Worm (Caenorhabditis elegans) whole organism, L4 larva: Measurements from ENCODE around the gene K02E10.6.

ENCODE experiments used
- D1046.2 ChIP-seq: fragments of 200-800 bp; sonication (Bioruptor generic); IDR thresholded peaks from 2 replicates; pipeline ENCODE4 v1.3.6; 2022; ENCODE audit warnings: missing genetic modification characterization, missing compliant biosample characterization
- F10B5.3 ChIP-seq: sonication (generic microtip); optimal IDR thresholded peaks from 2 replicates; lab custom pipeline; 2016; ENCODE audit warnings: mild to moderate bottlenecking, missing genetic modification characterization, missing compliant biosample characterization
- F37D6.2 ChIP-seq: sonication (generic microtip); optimal IDR thresholded peaks from 2 replicates; lab custom pipeline; 2016; ENCODE audit warnings: mild to moderate bottlenecking, missing genetic modification characterization, missing compliant biosample characterization
- F44E2.7 ChIP-seq: fragments of 200-800 bp; sonication (Bioruptor generic); IDR thresholded peaks from 2 replicates; pipeline ENCODE4 v2.1.2; 2022; ENCODE audit warnings: missing genetic modification characterization, missing compliant biosample characterization
- R02D3.7 ChIP-seq: fragments of 150-350 bp; sonication (generic microtip); optimal IDR thresholded peaks from 3 replicates; lab custom pipeline; 2014; ENCODE audit warnings: missing biosample characterization, missing genetic modification characterization
- T26A8.4 ChIP-seq: fragments of 200-800 bp; sonication (Bioruptor generic); IDR thresholded peaks from 2 replicates; pipeline ENCODE4 v1.3.6; 2022; ENCODE audit warnings: missing genetic modification characterization, missing compliant biosample characterization
- ZK546.5 ChIP-seq, 2 experiments: sonication (generic microtip); optimal IDR thresholded peaks; 2 replicates each; lab custom pipeline; 2017; ENCODE audit warnings: missing biosample characterization in 2 of 2, missing genetic modification characterization in 2 of 2
- aha-1 ChIP-seq: fragments of 150-350 bp; peaks from one replicate; lab custom pipeline; 2014; ENCODE audit warnings: missing biosample characterization, missing genetic modification characterization
- ama-1 ChIP-seq: fragments of 150-350 bp; optimal IDR thresholded peaks from 2 replicates; lab custom pipeline; 2014; ENCODE audit warnings: inconsistent platforms, mixed read lengths
- attf-4 ChIP-seq: sonication (generic microtip); optimal IDR thresholded peaks from 3 replicates; lab custom pipeline; 2017; ENCODE audit warnings: missing biosample characterization, missing genetic modification characterization
- ceh-32 ChIP-seq: sonication (generic microtip); optimal IDR thresholded peaks from 2 replicates; lab custom pipeline; 2016; ENCODE audit warnings: mild to moderate bottlenecking, missing genetic modification characterization, missing compliant biosample characterization; ENCODE audit not compliant: poor library complexity
- ceh-44 ChIP-seq: fragments of 200-800 bp; sonication (Bioruptor generic); IDR thresholded peaks from 2 replicates; pipeline ENCODE4 v1.3.6; 2022; ENCODE audit warnings: missing genetic modification reagents, missing genetic modification characterization, missing compliant biosample characterization
- ceh-82 ChIP-seq: sonication (generic microtip); optimal IDR thresholded peaks from 2 replicates; lab custom pipeline; 2017; ENCODE audit warnings: missing biosample characterization, missing genetic modification characterization
- ces-1 ChIP-seq: fragments of 150-350 bp; sonication (generic microtip); optimal IDR thresholded peaks from 4 replicates; lab custom pipeline; 2014; ENCODE audit warnings: missing biosample characterization, missing genetic modification reagents, missing genetic modification characterization
- ctbp-1 ChIP-seq: fragments of 200-800 bp; sonication (Bioruptor generic); IDR thresholded peaks from 2 replicates; pipeline ENCODE4 v1.3.6; 2022; ENCODE audit warnings: missing genetic modification reagents, missing genetic modification characterization, missing compliant biosample characterization
- dmd-6 ChIP-seq: fragments of 200-800 bp; sonication (Bioruptor generic); IDR thresholded peaks from 2 replicates; pipeline ENCODE4 v1.3.6; 2022; ENCODE audit warnings: missing genetic modification reagents, missing genetic modification characterization, missing compliant biosample characterization
- dmd-8 ChIP-seq: fragments of 200-800 bp; sonication (Bioruptor generic); IDR thresholded peaks from 2 replicates; pipeline ENCODE4 v1.3.6; 2022; ENCODE audit warnings: missing genetic modification characterization, missing compliant biosample characterization
- duxl-1 ChIP-seq: sonication (generic microtip); optimal IDR thresholded peaks from 2 replicates; lab custom pipeline; 2016; ENCODE audit warnings: mild to moderate bottlenecking, missing genetic modification characterization, moderate library complexity, missing compliant biosample characterization; ENCODE audit not compliant: poor library complexity
- dve-1 ChIP-seq: sonication (generic microtip); optimal IDR thresholded peaks from 2 replicates; lab custom pipeline; 2017; ENCODE audit warnings: antibody characterized with exemption, mild to moderate bottlenecking, missing genetic modification characterization, missing compliant biosample characterization; ENCODE audit not compliant: insufficient read depth
- egl-27 ChIP-seq: sonication (generic microtip); optimal IDR thresholded peaks from 3 replicates; lab custom pipeline; 2017; ENCODE audit warnings: missing biosample characterization, missing genetic modification reagents, missing genetic modification characterization
- egl-43 ChIP-seq: fragments of 200-800 bp; sonication (Bioruptor generic); IDR thresholded peaks from 2 replicates; pipeline ENCODE4 v1.3.6; 2022; ENCODE audit warnings: missing genetic modification reagents, missing genetic modification characterization, missing compliant biosample characterization
- hlh-11 ChIP-seq: fragments of 200-800 bp; sonication (Bioruptor generic); optimal IDR thresholded peaks from 2 replicates; lab custom pipeline; 2018; ENCODE audit warnings: mild to moderate bottlenecking, missing genetic modification characterization, missing compliant biosample characterization
- hlh-30 ChIP-seq: sonication (generic microtip); optimal IDR thresholded peaks from 2 replicates; lab custom pipeline; 2017; ENCODE audit warnings: antibody characterized with exemption, mild to moderate bottlenecking, missing genetic modification characterization, missing compliant biosample characterization; ENCODE audit not compliant: insufficient read depth
- hmg-1.1 ChIP-seq: fragments of 200-800 bp; sonication (Bioruptor generic); IDR thresholded peaks from 2 replicates; pipeline ENCODE4 v1.3.6; 2022; ENCODE audit warnings: missing genetic modification reagents, missing genetic modification characterization, missing compliant biosample characterization
- jun-1 ChIP-seq: fragments of 150-350 bp; optimal IDR thresholded peaks from 2 replicates; lab custom pipeline; 2014; ENCODE audit warnings: missing biosample characterization, missing genetic modification reagents, missing genetic modification characterization
- lim-7 ChIP-seq: fragments of 200-800 bp; sonication (Bioruptor generic); IDR thresholded peaks from 2 replicates; pipeline ENCODE4 v1.3.6; 2022; ENCODE audit warnings: missing genetic modification characterization, missing compliant biosample characterization
- lin-13 ChIP-seq: fragments of 150-350 bp; optimal IDR thresholded peaks from 2 replicates; lab custom pipeline; 2014; ENCODE audit warnings: missing biosample characterization, missing genetic modification reagents, missing genetic modification characterization
- lin-15B ChIP-seq: fragments of 150-350 bp; sonication (generic microtip); optimal IDR thresholded peaks from 3 replicates; lab custom pipeline; 2014; ENCODE audit warnings: missing biosample characterization, missing genetic modification characterization
- lin-29 ChIP-seq: fragments of 200-800 bp; sonication (Bioruptor generic); IDR thresholded peaks from 2 replicates; pipeline ENCODE4 v1.3.6; 2022; ENCODE audit warnings: missing genetic modification reagents, missing genetic modification characterization, missing compliant biosample characterization
- lin-38 ChIP-seq: fragments of 200-800 bp; sonication (Bioruptor generic); IDR thresholded peaks from 2 replicates; pipeline ENCODE4 v1.3.6; 2022; ENCODE audit warnings: missing genetic modification reagents, missing genetic modification characterization, missing compliant biosample characterization
- lin-39 ChIP-seq: fragments of 150-350 bp; optimal IDR thresholded peaks from 2 replicates; lab custom pipeline; 2014; ENCODE audit warnings: missing biosample characterization, missing genetic modification reagents, missing genetic modification characterization
- lsy-2 ChIP-seq, 2 experiments: fragments of 150-350 bp in 1 of 2; sonication (generic microtip) in 1 of 2; optimal IDR thresholded peaks; 2 replicates each; lab custom pipeline; 2014 to 2017; ENCODE audit warnings: missing biosample characterization in 2 of 2, missing genetic modification characterization in 2 of 2
- nhr-10 ChIP-seq: fragments of 150-350 bp; optimal IDR thresholded peaks from 2 replicates; lab custom pipeline; 2014; ENCODE audit warnings: missing biosample characterization, missing genetic modification characterization
- nhr-102 ChIP-seq: sonication (generic microtip); optimal IDR thresholded peaks from 2 replicates; lab custom pipeline; 2016; ENCODE audit warnings: mild to moderate bottlenecking, missing genetic modification characterization, moderate library complexity, missing compliant biosample characterization
- nhr-111 ChIP-seq: fragments of 200-800 bp; sonication (Bioruptor generic); optimal IDR thresholded peaks from 2 replicates; lab custom pipeline; 2018; ENCODE audit warnings: mild to moderate bottlenecking, missing genetic modification characterization, missing compliant biosample characterization
- nhr-25 ChIP-seq: sonication (generic microtip); optimal IDR thresholded peaks from 2 replicates; lab custom pipeline; 2017; ENCODE audit warnings: missing genetic modification characterization, mild to moderate bottlenecking, missing compliant biosample characterization, antibody characterized with exemption, moderate library complexity, borderline replicate concordance; ENCODE audit not compliant: insufficient read depth
- nhr-28 ChIP-seq: fragments of 150-350 bp; optimal IDR thresholded peaks from 2 replicates; lab custom pipeline; 2014; ENCODE audit warnings: missing biosample characterization, missing genetic modification characterization
- nhr-48 ChIP-seq: sonication (generic microtip); optimal IDR thresholded peaks from 2 replicates; lab custom pipeline; 2016; ENCODE audit warnings: mild to moderate bottlenecking, missing genetic modification characterization, missing compliant biosample characterization
- nhr-6 ChIP-seq: fragments of 150-350 bp; optimal IDR thresholded peaks from 2 replicates; lab custom pipeline; 2014; ENCODE audit warnings: missing biosample characterization, missing genetic modification characterization
- nhr-76 ChIP-seq: fragments of 150-350 bp; optimal IDR thresholded peaks from 2 replicates; lab custom pipeline; 2014; ENCODE audit warnings: missing biosample characterization, missing genetic modification characterization
- set-16 ChIP-seq: fragments of 200-800 bp; sonication (Bioruptor generic); IDR thresholded peaks from 2 replicates; pipeline ENCODE4 v1.3.6; 2022; ENCODE audit warnings: missing genetic modification reagents, missing genetic modification characterization, missing compliant biosample characterization
- spr-1 ChIP-seq: sonication (generic microtip); optimal IDR thresholded peaks from 2 replicates; lab custom pipeline; 2016; ENCODE audit warnings: mild to moderate bottlenecking, missing genetic modification characterization, missing compliant biosample characterization
- tag-97 ChIP-seq: fragments of 200-800 bp; sonication (Bioruptor generic); IDR thresholded peaks from 2 replicates; pipeline ENCODE4 v1.3.6; 2022; ENCODE audit warnings: missing genetic modification characterization, missing compliant biosample characterization
- tra-1 ChIP-seq: fragments of 200-800 bp; sonication (Bioruptor generic); IDR thresholded peaks from 2 replicates; pipeline ENCODE4 v1.3.6; 2022; ENCODE audit warnings: missing genetic modification reagents, missing genetic modification characterization, missing compliant biosample characterization
- unc-62 ChIP-seq, 3 experiments: fragments of 150-350 bp in 1 of 3; sonication (generic microtip); optimal IDR thresholded peaks in 2 of 3; peaks in 1 of 3; 1 replicate in 1 of 3; 2 replicates in 2 of 3; lab custom pipeline; 2014 to 2017; ENCODE audit warnings: missing biosample characterization in 3 of 3, missing genetic modification characterization in 3 of 3, missing genetic modification reagents in 3 of 3, missing genotype in 1 of 3
- zag-1 ChIP-seq: fragments of 150-350 bp; optimal IDR thresholded peaks from 2 replicates; lab custom pipeline; 2014; ENCODE audit warnings: missing biosample characterization, missing genetic modification characterization
- ztf-7 ChIP-seq: fragments of 150-350 bp; optimal IDR thresholded peaks from 2 replicates; lab custom pipeline; 2014; ENCODE audit warnings: missing biosample characterization, missing genetic modification characterization

The K02E10.6 gene

DNA sequence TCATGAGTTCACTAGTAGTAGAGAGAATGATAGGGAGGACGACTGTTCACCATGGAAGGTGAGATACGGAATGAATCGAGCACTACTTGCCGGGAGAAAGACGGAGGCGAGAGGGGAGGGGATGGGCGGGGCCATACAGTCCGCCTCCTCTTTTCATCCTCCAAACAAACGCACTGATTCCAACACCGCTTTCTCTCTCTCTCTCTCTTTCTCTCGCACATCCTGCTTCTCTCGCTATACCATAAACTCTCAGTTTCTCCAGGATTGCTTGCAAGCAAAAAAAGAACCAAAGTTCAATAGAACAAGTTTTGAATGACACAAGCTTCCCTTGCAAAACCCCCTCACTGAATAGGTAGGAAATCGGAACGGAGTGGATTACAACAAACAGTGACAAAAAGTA lies 47.2 kb downstream of the K02E10.6 start:
- TF ChIP-seq nhr-76 (no peak), set-16 (GFP tag; lab: Robert Waterston, UW) (peak; percentile 35; the same call in 1 of the 2 replicates), aha-1 (tag; lab: Kevin White, UChicago) (no peak), lin-13 (GFP tag; lab: Kevin White, UChicago) (peak; percentile 19), dmd-8 (0 out of 2 replicates have a peak, but pooled peaks have one; percentile 39), dve-1 (tag; lab: Kevin White, UChicago) (peak; percentile 14), nhr-48 (tag; lab: Kevin White, UChicago) (peak; percentile 29), nhr-28 (no peak), ceh-82 (no peak), hmg-1.1 (GFP tag; lab: Robert Waterston, UW) (0 out of 2 replicates have a peak, but pooled peaks have one; percentile 9), attf-4 (tag; lab: Kevin White, UChicago) (no peak), F44E2.7 (GFP tag; lab: Robert Waterston, UW) (no peak), dmd-6 (GFP tag; lab: Robert Waterston, UW) (peak; percentile 60), ctbp-1 (no peak), hlh-11 (tag; lab: Kevin White, UChicago) (peak; percentile 35), unc-62 (GFP tag; optimal IDR thresholded peaks at IDR 0.05 in 1 of 2; lab: Kevin White, UChicago) (no peak), unc-62 (tag; optimal IDR thresholded peaks at IDR 0.05; lab: Kevin White, UChicago) (no peak)

DNA sequence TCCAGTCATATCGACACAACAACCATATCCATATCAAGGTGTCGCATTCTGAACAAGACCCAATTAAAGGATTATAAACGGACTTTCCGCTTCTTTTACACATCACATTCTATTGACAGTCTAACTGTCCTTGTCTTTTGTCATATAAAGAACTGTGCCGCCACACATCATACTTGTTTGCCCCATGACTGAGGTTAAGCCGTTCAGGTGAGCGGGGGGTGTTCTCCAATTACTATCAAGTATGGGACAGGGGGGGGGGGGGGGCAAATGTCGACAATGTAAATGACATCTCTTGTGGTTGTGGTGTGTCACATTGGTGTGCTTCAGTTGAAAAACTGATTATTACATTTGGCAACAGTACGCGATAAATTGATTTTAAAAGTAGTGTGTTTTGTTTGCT lies 48.8 kb downstream of the K02E10.6 start:
- no peak for TF ChIP-seq zag-1 (tag; lab: Kevin White, UChicago)
- TF ChIP-seq R02D3.7 = no peak
- no peak for TF ChIP-seq ceh-44
- TF ChIP-seq hlh-11 (tag; lab: Kevin White, UChicago) = peak; percentile 26
- no peak for TF ChIP-seq ceh-32 (tag; lab: Kevin White, UChicago)
- TF ChIP-seq F10B5.3 (tag; lab: Kevin White, UChicago) = peak; percentile 28
- TF ChIP-seq unc-62 (GFP tag; optimal IDR thresholded peaks at IDR 0.05 in 1 of 2; lab: Kevin White, UChicago) = peak in 1 of 2 experiments; percentile 64
- no peak for TF ChIP-seq unc-62 (tag; optimal IDR thresholded peaks at IDR 0.05; lab: Kevin White, UChicago)
- no peak for TF ChIP-seq tra-1 (GFP tag; lab: Robert Waterston, UW)
- no peak for TF ChIP-seq T26A8.4 (GFP tag; lab: Robert Waterston, UW)
- peak; percentile 61 for TF ChIP-seq hlh-30 (tag; lab: Kevin White, UChicago)
- TF ChIP-seq egl-27 = no peak
- TF ChIP-seq lin-39 = no peak

DNA sequence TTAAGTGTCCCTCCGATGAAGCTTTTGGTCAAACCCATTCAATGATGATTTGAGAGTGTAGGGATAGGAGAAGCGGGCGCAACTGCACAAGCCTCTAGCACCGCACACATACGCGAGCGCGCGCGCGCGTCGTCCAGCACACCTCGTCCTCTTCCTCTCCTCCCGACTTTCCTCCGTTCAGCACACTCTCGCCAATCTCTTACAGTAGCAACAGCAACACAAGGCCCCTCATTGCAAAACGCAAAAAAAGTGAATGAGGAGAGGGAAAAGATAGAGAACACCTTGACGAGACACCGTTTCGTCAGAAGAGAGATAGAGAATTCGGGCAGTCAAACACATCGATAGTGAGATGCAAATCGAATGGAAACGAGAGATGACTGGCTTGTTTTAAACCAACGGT lies 50.1 kb downstream of the K02E10.6 start:
- TF ChIP-seq lin-29 (GFP tag; lab: Robert Waterston, UW) (no peak), F10B5.3 (tag; lab: Kevin White, UChicago) (no peak), ZK546.5 (tag; optimal IDR thresholded peaks at IDR 0.05; lab: Kevin White, UChicago) (no peak), lim-7 (no peak), nhr-48 (tag; lab: Kevin White, UChicago) (no peak), D1046.2 (GFP tag; lab: Robert Waterston, UW) (no peak), ces-1 (GFP tag; lab: Kevin White, UChicago) (no peak), nhr-28 (peak; percentile 79), hlh-30 (tag; lab: Kevin White, UChicago) (peak; percentile 59), nhr-25 (tag; lab: Kevin White, UChicago) (no peak), nhr-111 (no peak), lin-15B (no peak), ama-1 (lab: Kevin White, UChicago) (no peak), nhr-102 (tag; lab: Kevin White, UChicago) (peak; percentile 36), F37D6.2 (tag; lab: Kevin White, UChicago) (peak; percentile 5), nhr-6 (tag; lab: Kevin White, UChicago) (peak; percentile 47), lsy-2 (tag; optimal IDR thresholded peaks at IDR 0.05; lab: Kevin White, UChicago) (peak in 1 of 2 experiments; percentile 59), dve-1 (tag; lab: Kevin White, UChicago) (peak; percentile 84), jun-1 (tag; lab: Kevin White, UChicago) (peak; percentile 34), unc-62 (GFP tag; optimal IDR thresholded peaks at IDR 0.05 in 1 of 2; lab: Kevin White, UChicago) (no peak), unc-62 (tag; optimal IDR thresholded peaks at IDR 0.05; lab: Kevin White, UChicago) (no peak), nhr-10 (tag; lab: Kevin White, UChicago) (no peak), spr-1 (tag; lab: Kevin White, UChicago) (no peak), ztf-7 (no peak), set-16 (GFP tag; lab: Robert Waterston, UW) (peak; percentile 96), duxl-1 (tag; lab: Kevin White, UChicago) (no peak), lin-38 (no peak), zag-1 (tag; lab: Kevin White, UChicago) (no peak), tag-97 (GFP tag; lab: Robert Waterston, UW) (no peak), egl-43 (GFP tag; lab: Robert Waterston, UW) (peak; percentile 88)
